Worm (Caenorhabditis elegans) whole organism, late embryonic: ENCODE measurements around the gene K06H7.1.

ENCODE experiments used
- ama-1 ChIP-seq: fragments of 150-350 bp; optimal IDR thresholded peaks from 2 replicates; lab custom pipeline; 2014
- fax-1 ChIP-seq: sonication (generic microtip); optimal IDR thresholded peaks from 2 replicates; lab custom pipeline; 2016; ENCODE audit warnings: missing genotype, missing genetic modification characterization, missing compliant biosample characterization
- hlh-15 ChIP-seq: sonication (generic microtip); optimal IDR thresholded peaks from 2 replicates; lab custom pipeline; 2016; ENCODE audit warnings: missing genetic modification characterization, missing compliant biosample characterization
- lin-11 ChIP-seq: fragments of 200-800 bp; sonication (Bioruptor generic); optimal IDR thresholded peaks from 2 replicates; lab custom pipeline; 2018; ENCODE audit warnings: mild to moderate bottlenecking, missing genetic modification characterization, missing compliant biosample characterization
- madf-2 ChIP-seq: sonication (generic microtip); optimal IDR thresholded peaks from 2 replicates; lab custom pipeline; 2017; ENCODE audit warnings: missing genetic modification characterization, missing compliant biosample characterization
- npax-4 ChIP-seq: sonication (generic microtip); optimal IDR thresholded peaks from 2 replicates; lab custom pipeline; 2016; ENCODE audit warnings: missing genetic modification characterization, missing compliant biosample characterization
- pha-4 ChIP-seq: fragments of 150-350 bp; optimal IDR thresholded peaks from 2 replicates; lab custom pipeline; 2018; ENCODE audit warnings: missing biosample characterization, missing genetic modification reagents, missing genetic modification characterization
- tbx-2 ChIP-seq: sonication (generic microtip); optimal IDR thresholded peaks from 2 replicates; lab custom pipeline; 2016; ENCODE audit warnings: missing genetic modification characterization, missing compliant biosample characterization
- unc-86 ChIP-seq: sonication (generic microtip); optimal IDR thresholded peaks from 2 replicates; lab custom pipeline; 2016; ENCODE audit warnings: missing genetic modification characterization, missing compliant biosample characterization

ce11 chrIII:8145971-8146370, 46.8 kb downstream of the K06H7.1 start:
- TF ChIP-seq madf-2 (tag; lab: Kevin White, UChicago) (no peak), fax-1 (tag; lab: Kevin White, UChicago) (no peak), unc-86 (tag; lab: Kevin White, UChicago) (no peak), pha-4 (tag; lab: Kevin White, UChicago) (no peak), ama-1 (no peak), lin-11 (tag; lab: Kevin White, UChicago) (no peak), npax-4 (no peak), hlh-15 (tag; lab: Kevin White, UChicago) (no peak), tbx-2 (no peak)
